Worm (Caenorhabditis elegans): ENCODE results near the gene ced-6.

ced-6 gene

ce11 chrIII:5601999-5602398 is 6.4 kb downstream of the ced-6 start (continued):
- TF ChIP-seq mes-2 (tag; optimal IDR thresholded peaks at IDR 0.05; ENCODE audit: poor library complexity, severe bottlenecking) (peak; percentile 92), daf-16 (GFP tag; optimal IDR thresholded peaks at IDR 0.05) (peak; percentile 51 to 92), daf-16 (tag; optimal IDR thresholded peaks at IDR 0.05) (peak; percentile 61), lin-13 (GFP tag; optimal IDR thresholded peaks at IDR 0.05) (peak; percentile 86), nhr-237 (tag; optimal IDR thresholded peaks at IDR 0.05) (no peak), ztf-11 (tag; optimal IDR thresholded peaks at IDR 0.05) (no peak), lir-3 (tag; optimal IDR thresholded peaks at IDR 0.05) (peak; percentile 73), dmd-6 (GFP tag; IDR thresholded peaks at IDR 0.05) (peak; percentile 68), fos-1 (tag; optimal IDR thresholded peaks at IDR 0.05) (no peak), ZK337.2 (GFP tag; IDR thresholded peaks at IDR 0.05) (peak; percentile 87), madf-9 (GFP tag; conservative IDR thresholded peaks at IDR 0.05) (peak; percentile 86), egl-27 (tag; optimal IDR thresholded peaks at IDR 0.05) (no peak), pqm-1 (tag; optimal IDR thresholded peaks at IDR 0.05) (no peak), unc-130 (GFP tag; optimal IDR thresholded peaks at IDR 0.05) (peak; percentile 82), T20F7.1 (GFP tag; optimal IDR thresholded peaks at IDR 0.05) (no peak), nhr-6 (tag; optimal IDR thresholded peaks at IDR 0.05) (peak; percentile 58), hlh-30 (tag; optimal IDR thresholded peaks at IDR 0.05; ENCODE audit: insufficient read depth) (peak; percentile 37), sdz-12 (GFP tag; optimal IDR thresholded peaks at IDR 0.05) (peak; percentile 81), ceh-32 (tag; optimal IDR thresholded peaks at IDR 0.05; ENCODE audit: poor library complexity) (no peak), lin-38 (GFP tag; IDR thresholded peaks at IDR 0.05) (peak; percentile 87), mxl-3 (GFP tag; optimal IDR thresholded peaks at IDR 0.05) (peak; percentile 79), nhr-76 (tag; optimal IDR thresholded peaks at IDR 0.05) (no peak), ama-1 (optimal IDR thresholded peaks at IDR 0.05) (no peak), pha-4 (GFP tag; IDR thresholded peaks at IDR 0.05) (peak; percentile 94), pha-4 (tag; optimal IDR thresholded peaks at IDR 0.05) (no peak), ctbp-1 (GFP tag; IDR thresholded peaks at IDR 0.05) (peak; percentile 85), nhr-25 (tag; optimal IDR thresholded peaks at IDR 0.05; ENCODE audit: borderline replicate concordance, insufficient read depth) (peak; percentile 64), mxl-2 (GFP tag; conservative IDR thresholded peaks at IDR 0.05) (0 out of 2 replicates have a peak, but pooled peaks have one; percentile 46), nhr-111 (GFP tag; optimal IDR thresholded peaks at IDR 0.05) (peak; percentile 83), snpc-1.2 (GFP tag; IDR thresholded peaks at IDR 0.05) (peak; percentile 88), Y5F2A.4 (GFP tag; optimal IDR thresholded peaks at IDR 0.05) (peak; percentile 89), nhr-28 (tag; optimal IDR thresholded peaks at IDR 0.05) (peak; percentile 59), ZK546.5 (tag; optimal IDR thresholded peaks at IDR 0.05) (no peak), ztf-7 (tag; optimal IDR thresholded peaks at IDR 0.05) (peak; percentile 79), lin-39 (tag; optimal IDR thresholded peaks at IDR 0.05) (no peak), ceh-28 (tag; optimal IDR thresholded peaks at IDR 0.05) (no peak), skn-1 (tag; optimal IDR thresholded peaks at IDR 0.05) (no peak), saeg-2 (GFP tag; IDR thresholded peaks at IDR 0.05) (peak; percentile 89), gei-8 (GFP tag; optimal IDR thresholded peaks at IDR 0.05) (peak; percentile 80), ces-1 (GFP tag; optimal IDR thresholded peaks at IDR 0.05) (no peak), unc-62 (GFP tag; optimal IDR thresholded peaks at IDR 0.05 in 1 of 2) (no peak), unc-62 (tag; optimal IDR thresholded peaks at IDR 0.05) (no peak), R02D3.7 (tag; optimal IDR thresholded peaks at IDR 0.05) (peak; percentile 27), nhr-10 (tag; optimal IDR thresholded peaks at IDR 0.05) (no peak), jun-1 (tag; optimal IDR thresholded peaks at IDR 0.05) (peak; percentile 36), lsy-2 (tag; optimal IDR thresholded peaks at IDR 0.05) (peak in 1 of 2 experiments; percentile 76), Y75B8A.6 (GFP tag; IDR thresholded peaks at IDR 0.05) (0 out of 2 replicates have a peak, but pooled peaks have one; percentile 56), ceh-44 (GFP tag; IDR thresholded peaks at IDR 0.05) (no peak), lin-1 (GFP tag; IDR thresholded peaks at IDR 0.05) (peak; percentile 90), F10B5.3 (tag; optimal IDR thresholded peaks at IDR 0.05) (peak; percentile 71), dpl-1 (GFP tag; optimal IDR thresholded peaks at IDR 0.05) (peak; percentile 54), T26A8.4 (GFP tag; IDR thresholded peaks at IDR 0.05) (peak; percentile 90)

Data from whole organism, L4 larva.